Worm (Caenorhabditis elegans) whole organism, L1 larva: ENCODE data around the gene F09G8.10.

ENCODE experiments used
- C04F5.9 ChIP-seq: sonication (generic microtip); optimal IDR thresholded peaks from 2 replicates; lab custom pipeline; 2016; ENCODE audit warnings: missing genetic modification characterization, missing compliant biosample characterization
- F16B12.6 ChIP-seq: fragments of 150-350 bp; optimal IDR thresholded peaks from 2 replicates; lab custom pipeline; 2014; ENCODE audit warnings: missing biosample characterization, missing genetic modification characterization
- aha-1 ChIP-seq: fragments of 150-350 bp; optimal IDR thresholded peaks from 2 replicates; lab custom pipeline; 2014; ENCODE audit warnings: missing biosample characterization, missing genetic modification characterization
- alr-1 ChIP-seq: fragments of 200-800 bp; sonication (Bioruptor generic); optimal IDR thresholded peaks from 2 replicates; lab custom pipeline; 2018; ENCODE audit warnings: borderline replicate concordance, mild to moderate bottlenecking, missing genetic modification characterization, missing compliant biosample characterization
- aly-2 ChIP-seq: fragments of 150-350 bp; optimal IDR thresholded peaks from 2 replicates; lab custom pipeline; 2014; ENCODE audit warnings: missing biosample characterization, missing genetic modification characterization
- ceh-8 ChIP-seq: fragments of 200-800 bp; sonication (Bioruptor generic); optimal IDR thresholded peaks from 2 replicates; lab custom pipeline; 2018; ENCODE audit warnings: mild to moderate bottlenecking, missing genetic modification characterization, moderate library complexity, missing compliant biosample characterization
- ceh-88 ChIP-seq: fragments of 200-800 bp; sonication (Bioruptor generic); IDR thresholded peaks from 2 replicates; pipeline ENCODE4 v1.3.6; 2022; ENCODE audit warnings: missing genetic modification characterization, missing compliant biosample characterization
- ceh-90 ChIP-seq: sonication (generic microtip); optimal IDR thresholded peaks from 2 replicates; lab custom pipeline; 2016; ENCODE audit warnings: missing genetic modification characterization, missing compliant biosample characterization
- ces-1 ChIP-seq: fragments of 150-350 bp; optimal IDR thresholded peaks from 2 replicates; lab custom pipeline; 2014; ENCODE audit warnings: missing biosample characterization, missing genetic modification reagents, missing genetic modification characterization
- efl-1 ChIP-seq, 4 experiments: fragments of 150-350 bp; optimal IDR thresholded peaks in 3 of 4; peaks in 1 of 4; 1 replicate in 1 of 4; 2 replicates in 3 of 4; lab custom pipeline; 2014; ENCODE audit warnings: missing biosample characterization in 2 of 4, missing genetic modification characterization in 2 of 4, missing genetic modification reagents in 2 of 4
- efl-3 ChIP-seq: fragments of 200-800 bp; sonication (Bioruptor generic); optimal IDR thresholded peaks from 2 replicates; lab custom pipeline; 2018; ENCODE audit warnings: mild to moderate bottlenecking, missing genetic modification characterization, missing compliant biosample characterization
- egl-13 ChIP-seq: sonication (generic microtip); optimal IDR thresholded peaks from 2 replicates; lab custom pipeline; 2016; ENCODE audit warnings: missing genotype, missing genetic modification reagents, missing genetic modification characterization, missing compliant biosample characterization
- egl-27 ChIP-seq, 2 experiments: fragments of 150-350 bp in 1 of 2; sonication (generic microtip); optimal IDR thresholded peaks; 3 replicates each; lab custom pipeline; 2017 to 2018; ENCODE audit warnings: missing biosample characterization in 2 of 2, missing genetic modification characterization in 2 of 2, missing genetic modification reagents in 2 of 2
- elt-2 ChIP-seq: sonication (generic microtip); optimal IDR thresholded peaks from 2 replicates; lab custom pipeline; 2016; ENCODE audit warnings: missing genetic modification characterization, mild to moderate bottlenecking, inconsistent platforms, missing compliant biosample characterization, missing genetic modification reagents
- fkh-4 ChIP-seq: sonication (generic microtip); optimal IDR thresholded peaks from 2 replicates; lab custom pipeline; 2016; ENCODE audit warnings: missing compliant biosample characterization, missing genetic modification characterization, borderline replicate concordance
- fkh-8 ChIP-seq: sonication (generic microtip); optimal IDR thresholded peaks from 2 replicates; lab custom pipeline; 2016; ENCODE audit warnings: mild to moderate bottlenecking, missing genetic modification characterization, missing compliant biosample characterization
- grh-1 ChIP-seq: fragments of 200-800 bp; sonication (Bioruptor generic); IDR thresholded peaks from 2 replicates; pipeline ENCODE4 v1.3.6; 2022; ENCODE audit warnings: missing genetic modification reagents, missing genetic modification characterization, missing compliant biosample characterization
- hpl-2 ChIP-seq: fragments of 150-350 bp; optimal IDR thresholded peaks from 2 replicates; lab custom pipeline; 2014; ENCODE audit warnings: missing biosample characterization, missing genetic modification reagents, missing genetic modification characterization
- irx-1 ChIP-seq: sonication (generic microtip); optimal IDR thresholded peaks from 2 replicates; lab custom pipeline; 2016; ENCODE audit warnings: missing genetic modification characterization, missing compliant biosample characterization
- isw-1 ChIP-seq: fragments of 200-800 bp; sonication (Bioruptor generic); IDR thresholded peaks from 2 replicates; pipeline ENCODE4 v1.3.6; 2022; ENCODE audit warnings: missing genetic modification characterization, missing compliant biosample characterization
- lin-13 ChIP-seq: fragments of 150-350 bp; optimal IDR thresholded peaks from 2 replicates; lab custom pipeline; 2014; ENCODE audit warnings: missing biosample characterization, missing genetic modification reagents, missing genetic modification characterization
- lin-14 ChIP-seq: fragments of 200-800 bp; sonication (Bioruptor generic); optimal IDR thresholded peaks from 2 replicates; lab custom pipeline; 2018; ENCODE audit warnings: mild to moderate bottlenecking, missing genetic modification characterization, moderate library complexity, missing compliant biosample characterization
- lin-15B ChIP-seq: fragments of 150-350 bp; sonication (generic microtip); optimal IDR thresholded peaks from 3 replicates; lab custom pipeline; 2014; ENCODE audit warnings: missing biosample characterization, missing genetic modification characterization
- lin-39 ChIP-seq: fragments of 150-350 bp; optimal IDR thresholded peaks from 2 replicates; lab custom pipeline; 2014; ENCODE audit warnings: missing biosample characterization, missing genetic modification reagents, missing genetic modification characterization
- lir-3 ChIP-seq: sonication (generic microtip); optimal IDR thresholded peaks from 2 replicates; lab custom pipeline; 2016; ENCODE audit warnings: mild to moderate bottlenecking, missing genetic modification characterization, moderate library complexity, missing compliant biosample characterization; ENCODE audit not compliant: poor library complexity
- lsy-2 ChIP-seq, 2 experiments: fragments of 150-350 bp; optimal IDR thresholded peaks; 2 replicates each; lab custom pipeline; 2014; ENCODE audit warnings: missing biosample characterization in 2 of 2, missing genetic modification characterization in 2 of 2
- mab-9 ChIP-seq: fragments of 200-800 bp; sonication (Bioruptor generic); IDR thresholded peaks from 2 replicates; pipeline ENCODE4 v1.3.6; 2022; ENCODE audit warnings: missing genetic modification reagents, missing genetic modification characterization, missing compliant biosample characterization
- mdl-1 ChIP-seq, 2 experiments: fragments of 150-350 bp; optimal IDR thresholded peaks; 2 replicates each; lab custom pipeline; 2014 to 2017; ENCODE audit warnings: missing biosample characterization in 2 of 2, missing genetic modification characterization in 2 of 2, inconsistent platforms in 1 of 2
- mef-2 ChIP-seq: fragments of 150-350 bp; optimal IDR thresholded peaks from 2 replicates; lab custom pipeline; 2014; ENCODE audit warnings: missing biosample characterization, missing genetic modification characterization
- mep-1 ChIP-seq: fragments of 150-350 bp; optimal IDR thresholded peaks from 2 replicates; lab custom pipeline; 2014; ENCODE audit warnings: missing biosample characterization, missing genetic modification characterization
- nhr-19 ChIP-seq: fragments of 200-800 bp; sonication (Bioruptor generic); conservative IDR thresholded peaks from 2 replicates; pipeline ENCODE4 v1.3.6; 2022; ENCODE audit warnings: missing genetic modification characterization, missing compliant biosample characterization
- nhr-20 ChIP-seq: sonication (generic microtip); optimal IDR thresholded peaks from 2 replicates; lab custom pipeline; 2016; ENCODE audit warnings: mild to moderate bottlenecking, missing genetic modification characterization, missing compliant biosample characterization
- nhr-28 ChIP-seq: fragments of 150-350 bp; optimal IDR thresholded peaks from 2 replicates; lab custom pipeline; 2014; ENCODE audit warnings: missing biosample characterization, missing genetic modification characterization
- nhr-47 ChIP-seq: sonication (generic microtip); optimal IDR thresholded peaks from 2 replicates; lab custom pipeline; 2016; ENCODE audit warnings: mild to moderate bottlenecking, missing genetic modification characterization, moderate library complexity, missing compliant biosample characterization
- nhr-77 ChIP-seq: fragments of 150-350 bp; optimal IDR thresholded peaks from 2 replicates; lab custom pipeline; 2014; ENCODE audit warnings: missing biosample characterization, missing genetic modification characterization
- pag-3 ChIP-seq: sonication (generic microtip); optimal IDR thresholded peaks from 2 replicates; lab custom pipeline; 2017; ENCODE audit warnings: missing genetic modification characterization, mild to moderate bottlenecking, missing compliant biosample characterization, antibody characterized with exemption, borderline replicate concordance; ENCODE audit not compliant: insufficient read depth
- pqm-1 ChIP-seq: sonication (generic microtip); optimal IDR thresholded peaks from 3 replicates; lab custom pipeline; 2017; ENCODE audit warnings: missing biosample characterization, missing genetic modification characterization
- rnt-1 ChIP-seq: sonication (generic microtip); optimal IDR thresholded peaks from 2 replicates; lab custom pipeline; 2016; ENCODE audit warnings: mild to moderate bottlenecking, missing genetic modification characterization, moderate library complexity, missing compliant biosample characterization
- skn-1 ChIP-seq: fragments of 150-350 bp; optimal IDR thresholded peaks from 2 replicates; lab custom pipeline; 2014; ENCODE audit warnings: missing biosample characterization, missing genetic modification characterization
- snpc-4 ChIP-seq: fragments of 150-350 bp; optimal IDR thresholded peaks from 2 replicates; lab custom pipeline; 2014; ENCODE audit warnings: missing biosample characterization, missing genetic modification characterization
- snu-23 ChIP-seq: sonication (generic microtip); optimal IDR thresholded peaks from 2 replicates; lab custom pipeline; 2016; ENCODE audit warnings: missing genetic modification characterization, missing compliant biosample characterization
- sptf-1 ChIP-seq: fragments of 150-350 bp; optimal IDR thresholded peaks from 2 replicates; lab custom pipeline; 2014; ENCODE audit warnings: missing biosample characterization, missing genetic modification characterization
- sup-37 ChIP-seq: fragments of 200-800 bp; sonication (Bioruptor generic); optimal IDR thresholded peaks from 2 replicates; lab custom pipeline; 2018; ENCODE audit warnings: mild to moderate bottlenecking, missing genetic modification characterization, missing compliant biosample characterization
- tbx-2 ChIP-seq: sonication (generic microtip); optimal IDR thresholded peaks from 2 replicates; lab custom pipeline; 2016; ENCODE audit warnings: missing genetic modification characterization, missing compliant biosample characterization
- tlp-1 ChIP-seq: fragments of 150-350 bp; optimal IDR thresholded peaks from 2 replicates; lab custom pipeline; 2014; ENCODE audit warnings: missing biosample characterization, missing genetic modification characterization
- unc-130 ChIP-seq: fragments of 150-350 bp; optimal IDR thresholded peaks from 2 replicates; lab custom pipeline; 2017; ENCODE audit warnings: missing biosample characterization, missing genetic modification characterization, inconsistent platforms
- unc-30 ChIP-seq: sonication (generic microtip); optimal IDR thresholded peaks from 2 replicates; lab custom pipeline; 2017; ENCODE audit warnings: missing biosample characterization, missing genetic modification characterization
- unc-86 ChIP-seq: sonication (generic microtip); optimal IDR thresholded peaks from 2 replicates; lab custom pipeline; 2016; ENCODE audit warnings: missing genetic modification characterization, missing compliant biosample characterization
- unc-98 ChIP-seq: fragments of 200-800 bp; sonication (Bioruptor generic); IDR thresholded peaks from 2 replicates; pipeline ENCODE4 v1.3.6; 2022; ENCODE audit warnings: missing genetic modification characterization, missing compliant biosample characterization
- vab-15 ChIP-seq: sonication (generic microtip); optimal IDR thresholded peaks from 2 replicates; lab custom pipeline; 2017; ENCODE audit warnings: missing genotype, mild to moderate bottlenecking, missing genetic modification characterization, missing compliant biosample characterization
- ztf-11 ChIP-seq, 2 experiments: sonication (generic microtip); optimal IDR thresholded peaks; 2 replicates each; lab custom pipeline; 2016 to 2017; ENCODE audit warnings: missing genetic modification characterization in 2 of 2, missing biosample characterization in 1 of 2, missing compliant biosample characterization in 1 of 2
- ztf-4 ChIP-seq: fragments of 150-350 bp; optimal IDR thresholded peaks from 2 replicates; lab custom pipeline; 2014; ENCODE audit warnings: missing biosample characterization, missing genetic modification characterization

F09G8.10 gene

ce11 chrIII:8307356-8307755, 35.4 kb upstream of the F09G8.10 start, which contains the start of the genes F10E9.7 and F10E9.5 (continued):
- peak; percentile 98 for TF ChIP-seq irx-1
- no peak for TF ChIP-seq ces-1 (GFP tag; lab: Kevin White, UChicago)
- TF ChIP-seq unc-30 (tag; lab: Kevin White, UChicago): no peak
- peak; percentile 91 for TF ChIP-seq unc-98 (GFP tag; lab: Robert Waterston, UW)
- no peak for TF ChIP-seq nhr-77 (tag; lab: Kevin White, UChicago)
- TF ChIP-seq mdl-1 (tag; optimal IDR thresholded peaks at IDR 0.05; lab: Kevin White, UChicago): peak in 1 of 2 experiments; percentile 75
- peak; percentile 93 for TF ChIP-seq efl-3 (GFP tag; lab: Kevin White, UChicago)
- peak; percentile 91 for TF ChIP-seq skn-1
- TF ChIP-seq C04F5.9 (tag; lab: Kevin White, UChicago): peak; percentile 95
- TF ChIP-seq sup-37 (GFP tag; lab: Kevin White, UChicago): peak; percentile 46
- TF ChIP-seq lin-14 (GFP tag; lab: Kevin White, UChicago): peak; percentile 97
- peak; percentile 75 for TF ChIP-seq snpc-4
- peak; percentile 66 for TF ChIP-seq F16B12.6 (tag; lab: Kevin White, UChicago)
- TF ChIP-seq lin-15B (tag; lab: Kevin White, UChicago): peak; percentile 94
- TF ChIP-seq snu-23: peak; percentile 95
- peak; percentile 87 for TF ChIP-seq isw-1
- TF ChIP-seq ceh-8 (GFP tag; lab: Kevin White, UChicago): peak; percentile 94
- TF ChIP-seq vab-15: peak; percentile 82
- TF ChIP-seq lin-13 (GFP tag; lab: Kevin White, UChicago): peak; percentile 79
- TF ChIP-seq ceh-90 (tag; lab: Kevin White, UChicago): peak; percentile 96
- peak; percentile 4 for TF ChIP-seq aha-1 (tag; lab: Kevin White, UChicago)
- TF ChIP-seq elt-2 (tag; lab: Kevin White, UChicago): peak; percentile 90
- TF ChIP-seq grh-1 (GFP tag; lab: Robert Waterston, UW): no peak; the same call in 1 of the 2 replicates
- peak; percentile 99 for TF ChIP-seq unc-130 (tag; lab: Kevin White, UChicago)
- no peak for TF ChIP-seq nhr-28 (tag; lab: Kevin White, UChicago)
- peak; percentile 87 for TF ChIP-seq lin-39 (tag; lab: Kevin White, UChicago)
- TF ChIP-seq mab-9 (GFP tag; lab: Robert Waterston, UW): peak; percentile 91
- no peak for TF ChIP-seq hpl-2 (GFP tag; lab: Kevin White, UChicago)
- TF ChIP-seq ztf-4: peak; percentile 67
- no peak for TF ChIP-seq tlp-1 (tag; lab: Kevin White, UChicago)
- TF ChIP-seq ztf-11 (tag; optimal IDR thresholded peaks at IDR 0.05; lab: Kevin White, UChicago): peak in 1 of 2 experiments; percentile 99
- peak; percentile 91 for TF ChIP-seq ceh-88
- peak; percentile 75 to 90 for TF ChIP-seq efl-1 (optimal IDR thresholded peaks at IDR 0.05; lab: Kevin White, UChicago)
- peak; percentile 90 to 98 for TF ChIP-seq efl-1 (GFP tag; optimal IDR thresholded peaks at IDR 0.05 in 1 of 2; lab: Kevin White, UChicago)
- TF ChIP-seq rnt-1 (tag; lab: Kevin White, UChicago): peak; percentile 99
- no peak for TF ChIP-seq mef-2
- TF ChIP-seq nhr-47 (tag; lab: Kevin White, UChicago): peak; percentile 96
- TF ChIP-seq mep-1 (tag; lab: Kevin White, UChicago): peak; percentile 99
- peak; percentile 96 for TF ChIP-seq tbx-2 (tag; lab: Kevin White, UChicago)
- TF ChIP-seq egl-13 (tag; lab: Kevin White, UChicago): peak; percentile 96
- no peak for TF ChIP-seq pqm-1
- TF ChIP-seq aly-2 (tag; lab: Kevin White, UChicago): peak; percentile 65
- TF ChIP-seq egl-27 (tag; optimal IDR thresholded peaks at IDR 0.05; lab: Kevin White, UChicago): no peak
- peak; percentile 95 to 96 for TF ChIP-seq lsy-2 (tag; optimal IDR thresholded peaks at IDR 0.05; lab: Kevin White, UChicago)
- peak; percentile 98 for TF ChIP-seq lir-3 (tag; lab: Kevin White, UChicago)
- TF ChIP-seq unc-86 (tag; lab: Kevin White, UChicago): peak; percentile 86
- peak; percentile 95 for TF ChIP-seq nhr-19
- TF ChIP-seq pag-3 (tag; lab: Kevin White, UChicago): peak; percentile 16
- TF ChIP-seq fkh-4 (tag; lab: Kevin White, UChicago): peak; percentile 99
- TF ChIP-seq alr-1: no peak
- TF ChIP-seq nhr-20: peak; percentile 97
- TF ChIP-seq fkh-8 (tag; lab: Kevin White, UChicago): peak; percentile 92
- TF ChIP-seq sptf-1 (tag; lab: Kevin White, UChicago): no peak
